Worm (Caenorhabditis elegans): ENCODE data around the gene ule-5.

The ule-5 gene

ce11 chrX:11909168-11909567, 26.2 kb downstream of the ule-5 start:
- no peak for TF ChIP-seq sem-2 (GFP tag; optimal IDR thresholded peaks at IDR 0.05)
- no peak for TF ChIP-seq sptf-1 (tag; optimal IDR thresholded peaks at IDR 0.05)
- TF ChIP-seq nhr-12 (tag; optimal IDR thresholded peaks at IDR 0.05) = no peak
- no peak for TF ChIP-seq nhr-237 (tag; optimal IDR thresholded peaks at IDR 0.05)
- no peak for TF ChIP-seq mls-2 (tag; optimal IDR thresholded peaks at IDR 0.05)
- TF ChIP-seq lin-13 (tag; optimal IDR thresholded peaks at IDR 0.05) = no peak
- no peak for TF ChIP-seq snpc-4 (tag; optimal IDR thresholded peaks at IDR 0.05)
- no peak for TF ChIP-seq M03D4.4 (tag; optimal IDR thresholded peaks at IDR 0.05)
- no peak for TF ChIP-seq unc-62 (GFP tag; optimal IDR thresholded peaks at IDR 0.05)
- no peak for TF ChIP-seq ham-2 (GFP tag; optimal IDR thresholded peaks at IDR 0.05)
- TF ChIP-seq flh-1 (GFP tag; optimal IDR thresholded peaks at IDR 0.05) = no peak

ce11 chrX:11910046-11910445, 27.1 kb downstream of the ule-5 start, which contains the start of gene Y62H9A.15:
Gene Y62H9A.15, minus strand, starts transcription at chrX:11910145.
- TF ChIP-seq ceh-39 (tag; optimal IDR thresholded peaks at IDR 0.05) (no peak), drap-1 (GFP tag; optimal IDR thresholded peaks at IDR 0.05) (no peak), tbx-8 (GFP tag; optimal IDR thresholded peaks at IDR 0.05) (no peak), mab-5 (tag; optimal IDR thresholded peaks at IDR 0.05) (no peak), elt-3 (tag; optimal IDR thresholded peaks at IDR 0.05) (no peak)

ce11 chrX:11913824-11914223, 30.9 kb downstream of the ule-5 start, which contains the start of gene Y62H9A.12:
Gene Y62H9A.12, plus strand, starts transcription at chrX:11914124.
- no peak for TF ChIP-seq ceh-83 (GFP tag; optimal IDR thresholded peaks at IDR 0.05)
- TF ChIP-seq drap-1 (GFP tag; optimal IDR thresholded peaks at IDR 0.05) = no peak
- TF ChIP-seq elt-1 (tag; optimal IDR thresholded peaks at IDR 0.05; ENCODE audit: borderline replicate concordance, insufficient read depth) = no peak
- TF ChIP-seq ham-2 (GFP tag; optimal IDR thresholded peaks at IDR 0.05) = no peak
- no peak for TF ChIP-seq snpc-4 (tag; optimal IDR thresholded peaks at IDR 0.05)
- no peak for TF ChIP-seq bed-3 (GFP tag; optimal IDR thresholded peaks at IDR 0.05)
- no peak for TF ChIP-seq blmp-1 (tag; optimal IDR thresholded peaks at IDR 0.05)
- no peak for TF ChIP-seq ces-1 (GFP tag; optimal IDR thresholded peaks at IDR 0.05)

ce11 chrX:11916705-11917104, 33.8 kb downstream of the ule-5 start, which contains the start of gene Y62H9A.13:
Gene Y62H9A.13, plus strand, starts transcription at chrX:11917005.
- no peak for TF ChIP-seq lin-13 (tag; optimal IDR thresholded peaks at IDR 0.05)
- TF ChIP-seq drap-1 (GFP tag; optimal IDR thresholded peaks at IDR 0.05) = no peak
- no peak for TF ChIP-seq mls-2 (tag; optimal IDR thresholded peaks at IDR 0.05)
- no peak for TF ChIP-seq lsy-2 (tag; optimal IDR thresholded peaks at IDR 0.05)
- no peak for TF ChIP-seq ham-2 (GFP tag; optimal IDR thresholded peaks at IDR 0.05)
- TF ChIP-seq M03D4.4 (tag; optimal IDR thresholded peaks at IDR 0.05) = no peak
- TF ChIP-seq ceh-43 (GFP tag; optimal IDR thresholded peaks at IDR 0.05) = no peak
- no peak for TF ChIP-seq snpc-4 (tag; optimal IDR thresholded peaks at IDR 0.05)
- no peak for TF ChIP-seq unc-39 (tag; optimal IDR thresholded peaks at IDR 0.05)
- TF ChIP-seq zip-8 (tag; optimal IDR thresholded peaks at IDR 0.05) = no peak
- no peak for TF ChIP-seq ztf-11 (tag; optimal IDR thresholded peaks at IDR 0.05)
- no peak for TF ChIP-seq flh-1 (GFP tag; optimal IDR thresholded peaks at IDR 0.05)

ce11 chrX:11917994-11918393, 35.1 kb downstream of the ule-5 start, which contains the start of gene Y62H9A.16:
Gene Y62H9A.16, plus strand, starts transcription at chrX:11918294.
- TF ChIP-seq elt-3 (tag; optimal IDR thresholded peaks at IDR 0.05) (no peak), nhr-12 (tag; optimal IDR thresholded peaks at IDR 0.05) (no peak), snpc-4 (tag; optimal IDR thresholded peaks at IDR 0.05) (no peak), pha-4 (tag; optimal IDR thresholded peaks at IDR 0.05) (no peak), ham-2 (GFP tag; optimal IDR thresholded peaks at IDR 0.05) (no peak)

- TF ChIP-seq pha-4 (tag; optimal IDR thresholded peaks at IDR 0.05) = no peak
- TF ChIP-seq nhr-12 (tag; optimal IDR thresholded peaks at IDR 0.05) = no peak
- TF ChIP-seq zip-8 (tag; optimal IDR thresholded peaks at IDR 0.05) = no peak
- TF ChIP-seq tbx-8 (GFP tag; optimal IDR thresholded peaks at IDR 0.05) = no peak
- no peak for TF ChIP-seq nhr-28 (tag; optimal IDR thresholded peaks at IDR 0.05)
- TF ChIP-seq nhr-237 (tag; optimal IDR thresholded peaks at IDR 0.05) = no peak
- TF ChIP-seq M03D4.4 (tag; optimal IDR thresholded peaks at IDR 0.05) = no peak
- TF ChIP-seq flh-1 (GFP tag; optimal IDR thresholded peaks at IDR 0.05) = no peak
- no peak for TF ChIP-seq sptf-1 (tag; optimal IDR thresholded peaks at IDR 0.05)
- TF ChIP-seq ces-1 (GFP tag; optimal IDR thresholded peaks at IDR 0.05) = no peak
- TF ChIP-seq mep-1 (tag; optimal IDR thresholded peaks at IDR 0.05) = no peak
- no peak for TF ChIP-seq elt-3 (tag; optimal IDR thresholded peaks at IDR 0.05)
Measured at ce11 chrX:11920723-11921283, 37.9 kb downstream of the ule-5 start, which contains the start of gene Y62H9A.14. Gene Y62H9A.14, plus strand, starts transcription at chrX:11921233.

Measured in whole organism, mixed stage, embryonic.